Fruit fly (Drosophila melanogaster): ENCODE data around the gene kar.

DNA sequence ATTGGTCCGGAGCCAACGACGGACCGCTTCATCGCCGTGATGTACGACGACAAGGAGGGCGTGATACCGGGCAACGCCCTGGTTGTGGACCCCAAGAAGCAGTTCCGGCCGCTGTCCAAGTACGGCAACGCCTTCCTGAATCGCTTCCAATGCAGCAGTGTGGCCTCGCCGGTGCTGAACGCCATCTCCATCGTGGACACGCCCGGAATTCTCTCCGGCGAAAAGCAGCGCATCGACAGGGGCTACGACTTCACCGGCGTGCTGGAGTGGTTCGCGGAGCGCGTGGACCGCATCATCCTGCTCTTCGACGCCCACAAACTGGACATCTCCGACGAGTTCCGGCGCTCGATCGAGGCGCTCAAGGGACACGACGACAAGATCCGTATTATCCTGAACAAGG, 9.2 kb upstream of the kar start:
- no peak for TF ChIP-seq EcR (GFP tag; optimal IDR thresholded peaks at IDR 0.05)
- no peak for TF ChIP-seq pan (optimal IDR thresholded peaks at IDR 0.05)
- no peak for TF ChIP-seq Dll (optimal IDR thresholded peaks at IDR 0.05)
- no peak for TF ChIP-seq usp (GFP tag; optimal IDR thresholded peaks at IDR 0.05)
- TF ChIP-seq CG8478 (optimal IDR thresholded peaks at IDR 0.05), result no peak
- no peak for TF ChIP-seq psq (optimal IDR thresholded peaks at IDR 0.05)
